Worm (Caenorhabditis elegans): Measurements from ENCODE around the gene slc-5A12.

slc-5A12 gene

DNA sequence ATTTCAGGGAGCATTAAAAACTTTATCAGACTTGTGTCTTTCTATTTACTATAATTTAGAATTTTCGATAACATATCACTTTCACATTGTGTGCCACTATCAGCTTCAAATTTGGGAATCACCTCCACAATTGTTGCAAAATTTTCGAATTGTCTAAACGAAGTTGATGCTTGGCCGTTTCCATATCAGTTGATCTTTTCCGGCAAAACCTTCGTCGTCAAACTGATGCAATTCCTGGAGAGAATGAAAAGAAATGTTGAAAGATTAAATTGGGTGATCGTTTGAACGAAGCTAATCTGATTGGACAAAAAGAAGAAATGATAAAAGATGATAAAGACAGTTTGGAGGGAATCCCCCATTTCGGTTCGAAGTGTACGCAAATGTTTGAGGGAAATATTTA is 18.4 kb downstream of the slc-5A12 start (continued):
- no peak for TF ChIP-seq sdz-38 (tag; optimal IDR thresholded peaks at IDR 0.05)
- peak; percentile 43; the same call in 1 of the 2 replicates for TF ChIP-seq madf-6 (GFP tag; IDR thresholded peaks at IDR 0.05)
- TF ChIP-seq ztf-26 (tag; optimal IDR thresholded peaks at IDR 0.05) = peak; percentile 41
- TF ChIP-seq F33H1.4 (GFP tag; IDR thresholded peaks at IDR 0.05) = no peak
- TF ChIP-seq repo-1 (tag; optimal IDR thresholded peaks at IDR 0.05) = peak; percentile 81
- TF ChIP-seq F49E8.2 (tag; optimal IDR thresholded peaks at IDR 0.05; ENCODE audit: insufficient read depth) = peak; percentile 41
- no peak for TF ChIP-seq rpc-1 (optimal IDR thresholded peaks at IDR 0.05)
- no peak for TF ChIP-seq rpc-1 (tag; optimal IDR thresholded peaks at IDR 0.05)
- TF ChIP-seq F37B4.10 (GFP tag; IDR thresholded peaks at IDR 0.05) = no peak
- TF ChIP-seq atf-7 (tag; optimal IDR thresholded peaks at IDR 0.05) = peak; percentile 92
- TF ChIP-seq let-607 (tag; optimal IDR thresholded peaks at IDR 0.05) = peak in 1 of 2 experiments; percentile 76
- 0 out of 2 replicates have a peak, but pooled peaks have one; percentile 54 for TF ChIP-seq Y79H2A.3 (GFP tag; conservative IDR thresholded peaks at IDR 0.05)
- no peak for TF ChIP-seq Y95B8A.8 (GFP tag; IDR thresholded peaks at IDR 0.05)
- TF ChIP-seq F52B5.7 (tag; optimal IDR thresholded peaks at IDR 0.05) = peak; percentile 55
- peak; percentile 26; the same call in 1 of the 2 replicates for TF ChIP-seq hmg-1.2 (GFP tag; IDR thresholded peaks at IDR 0.05)
- no peak for TF ChIP-seq aptf-2 (GFP tag; conservative IDR thresholded peaks at IDR 0.05)
- peak; percentile 25 for TF ChIP-seq nhr-90 (tag; optimal IDR thresholded peaks at IDR 0.05)
- peak; percentile 49 for TF ChIP-seq zim-3 (tag; optimal IDR thresholded peaks at IDR 0.05)
- TF ChIP-seq egrh-3 (GFP tag; IDR thresholded peaks at IDR 0.05) = no peak
- TF ChIP-seq K11D2.4 (GFP tag; IDR thresholded peaks at IDR 0.05) = 0 out of 2 replicates have a peak, but pooled peaks have one; percentile 22
- no peak for TF ChIP-seq nhr-120 (GFP tag; IDR thresholded peaks at IDR 0.05)
- no peak for TF ChIP-seq K12H6.12 (tag; optimal IDR thresholded peaks at IDR 0.05)
- peak; percentile 69; the same call in 1 of the 2 replicates for TF ChIP-seq ekl-4 (GFP tag; IDR thresholded peaks at IDR 0.05)
- peak; percentile 57; the same call in 1 of the 2 replicates for TF ChIP-seq hsf-1 (GFP tag; IDR thresholded peaks at IDR 0.05)
- peak; percentile 83 for TF ChIP-seq Y53G8AR.9 (GFP tag; conservative IDR thresholded peaks at IDR 0.05)
- TF ChIP-seq sptf-2 (GFP tag; optimal IDR thresholded peaks at IDR 0.05) = no peak
- peak; percentile 1 for TF ChIP-seq snpc-3.4 (tag; optimal IDR thresholded peaks at IDR 0.05)
- TF ChIP-seq zfh-2 (GFP tag; conservative IDR thresholded peaks at IDR 0.05) = no peak
- TF ChIP-seq lin-40 (tag; optimal IDR thresholded peaks at IDR 0.05) = peak; percentile 58
- no peak for TF ChIP-seq him-1 (tag; optimal IDR thresholded peaks at IDR 0.05)
- no peak for TF ChIP-seq xnd-1 (tag; optimal IDR thresholded peaks at IDR 0.05)
- no peak for TF ChIP-seq F55B11.4 (tag; optimal IDR thresholded peaks at IDR 0.05; ENCODE audit: borderline replicate concordance, insufficient read depth)
- peak; percentile 67; the same call in 1 of the 2 replicates for TF ChIP-seq madf-3 (GFP tag; IDR thresholded peaks at IDR 0.05)
- peak; percentile 45 for TF ChIP-seq ZK185.1 (tag; optimal IDR thresholded peaks at IDR 0.05; ENCODE audit: poor library complexity, severe bottlenecking)
- no peak for TF ChIP-seq ceh-79 (tag; optimal IDR thresholded peaks at IDR 0.05)
- TF ChIP-seq nfya-1 (tag; optimal IDR thresholded peaks at IDR 0.05; ENCODE audit: borderline replicate concordance, insufficient read depth) = no peak
- no peak for TF ChIP-seq F57C9.4 (tag; optimal IDR thresholded peaks at IDR 0.05)
- TF ChIP-seq snpc-1.3 (tag; optimal IDR thresholded peaks at IDR 0.05; ENCODE audit: insufficient read depth) = no peak
- 0 out of 2 replicates have a peak, but pooled peaks have one; percentile 17 for TF ChIP-seq egl-44 (GFP tag; IDR thresholded peaks at IDR 0.05)
- TF ChIP-seq ztf-18 (tag; optimal IDR thresholded peaks at IDR 0.05) = peak; percentile 26
- TF ChIP-seq B0019.2 (GFP tag; conservative IDR thresholded peaks at IDR 0.05) = no peak
- TF ChIP-seq nhr-27 (tag; optimal IDR thresholded peaks at IDR 0.05) = no peak
- TF ChIP-seq ztf-6 (GFP tag; IDR thresholded peaks at IDR 0.05) = no peak
- TF ChIP-seq lin-35 (GFP tag; optimal IDR thresholded peaks at IDR 0.05) = peak in 1 of 3 experiments; percentile 53
